Worm (Caenorhabditis elegans) whole organism, late embryonic: ENCODE data around the gene marb-1.

ENCODE experiments used
- ceh-24 ChIP-seq: sonication (generic microtip); optimal IDR thresholded peaks from 2 replicates; lab custom pipeline; 2016; ENCODE audit warnings: mild to moderate bottlenecking, missing genetic modification characterization, missing compliant biosample characterization
- ceh-45 ChIP-seq: fragments of 200-800 bp; sonication (Bioruptor generic); IDR thresholded peaks from 2 replicates; pipeline ENCODE4 v1.3.6; 2022; ENCODE audit warnings: missing genetic modification reagents, missing genetic modification characterization, missing compliant biosample characterization
- nfya-1 ChIP-seq: sonication (generic microtip); optimal IDR thresholded peaks from 2 replicates; lab custom pipeline; 2017; ENCODE audit warnings: missing genetic modification characterization, mild to moderate bottlenecking, missing compliant biosample characterization, antibody characterized with exemption, moderate library complexity
- tbx-2 ChIP-seq: sonication (generic microtip); optimal IDR thresholded peaks from 2 replicates; lab custom pipeline; 2016; ENCODE audit warnings: missing genetic modification characterization, missing compliant biosample characterization
- ttx-3 ChIP-seq: sonication (generic microtip); optimal IDR thresholded peaks from 2 replicates; lab custom pipeline; 2016; ENCODE audit warnings: missing genetic modification reagents, missing genetic modification characterization, missing compliant biosample characterization
- unc-55 ChIP-seq: sonication (generic microtip); optimal IDR thresholded peaks from 2 replicates; lab custom pipeline; 2017; ENCODE audit warnings: missing biosample characterization, missing genetic modification reagents, missing genetic modification characterization
- zip-5 ChIP-seq: sonication (generic microtip); optimal IDR thresholded peaks from 2 replicates; lab custom pipeline; 2016; ENCODE audit warnings: missing genetic modification characterization, missing compliant biosample characterization

DNA sequence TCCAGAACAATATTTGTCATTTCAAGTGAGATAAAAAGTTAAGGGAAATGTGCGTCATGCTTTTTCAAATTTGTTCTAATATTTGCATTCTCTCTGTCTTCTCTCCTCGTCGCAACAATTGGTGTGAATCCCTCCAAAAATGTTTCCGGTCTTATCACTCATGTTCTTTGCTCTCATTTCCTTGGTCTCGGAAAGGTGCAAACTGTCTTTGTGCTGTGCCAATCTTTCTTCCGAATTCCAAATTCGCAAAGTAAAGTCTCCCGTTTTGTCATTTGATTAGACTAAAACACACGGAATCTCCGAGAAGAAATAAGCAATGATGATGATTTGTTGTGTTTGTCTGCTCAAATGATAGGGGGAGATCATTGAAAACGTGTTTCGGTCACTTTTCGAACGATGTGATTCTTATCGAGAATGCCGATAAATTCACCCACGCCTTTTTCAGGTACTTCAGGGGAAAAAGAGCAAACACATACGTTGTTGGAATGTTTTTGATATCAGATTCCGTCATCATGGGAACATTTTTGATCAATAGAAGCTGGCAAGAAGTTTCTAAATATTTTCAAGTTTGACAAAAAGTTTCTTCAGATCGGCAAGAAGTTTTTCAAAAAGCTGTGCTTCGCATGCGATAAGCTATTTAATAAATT, 43.3 kb downstream of the marb-1 start:
- TF ChIP-seq nfya-1 (tag; lab: Kevin White, UChicago) (no peak), zip-5 (tag; lab: Kevin White, UChicago) (no peak), tbx-2 (no peak), ceh-45 (no peak), unc-55 (no peak), ceh-24 (tag; lab: Kevin White, UChicago) (no peak), ttx-3 (tag; lab: Kevin White, UChicago) (no peak)
